Worm (Caenorhabditis elegans): Measurements from ENCODE around the gene nhr-188.

ce11 chrV:3903424-3903823 lies 45.8 kb upstream of the nhr-188 start:
- TF ChIP-seq aha-1 (tag; optimal IDR thresholded peaks at IDR 0.05), result no peak
- no peak for TF ChIP-seq nhr-47 (tag; optimal IDR thresholded peaks at IDR 0.05)
- TF ChIP-seq mdl-1 (tag; optimal IDR thresholded peaks at IDR 0.05), result no peak

Measured in whole organism, L1 larva.